Worm (Caenorhabditis elegans) whole organism, L4 larva: Measurements from ENCODE around the gene unc-8.

ENCODE experiments used
- ZK337.2 ChIP-seq: fragments of 200-800 bp; sonication (Bioruptor generic); IDR thresholded peaks from 2 replicates; pipeline ENCODE4 v1.3.6; 2022; ENCODE audit warnings: missing genetic modification reagents, missing genetic modification characterization, missing compliant biosample characterization
- aha-1 ChIP-seq: fragments of 150-350 bp; peaks from one replicate; lab custom pipeline; 2014; ENCODE audit warnings: missing biosample characterization, missing genetic modification characterization
- aly-2 ChIP-seq: sonication (generic microtip); optimal IDR thresholded peaks from 2 replicates; lab custom pipeline; 2018; ENCODE audit warnings: missing biosample characterization, missing genetic modification characterization
- ama-1 ChIP-seq: fragments of 150-350 bp; optimal IDR thresholded peaks from 2 replicates; lab custom pipeline; 2014; ENCODE audit warnings: inconsistent platforms, mixed read lengths
- attf-4 ChIP-seq: sonication (generic microtip); optimal IDR thresholded peaks from 3 replicates; lab custom pipeline; 2017; ENCODE audit warnings: missing biosample characterization, missing genetic modification characterization
- ceh-28 ChIP-seq: fragments of 150-350 bp; optimal IDR thresholded peaks from 2 replicates; lab custom pipeline; 2014; ENCODE audit warnings: missing biosample characterization, missing genetic modification reagents, missing genetic modification characterization
- ceh-62 ChIP-seq: sonication (generic microtip); optimal IDR thresholded peaks from 2 replicates; lab custom pipeline; 2017; ENCODE audit warnings: missing biosample characterization, missing genetic modification characterization
- daf-16 ChIP-seq, 3 experiments: sonication (generic microtip); optimal IDR thresholded peaks; 2 replicates each; lab custom pipeline; 2016 to 2017; ENCODE audit warnings: missing genetic modification characterization in 3 of 3, missing genetic modification reagents in 3 of 3, mild to moderate bottlenecking in 2 of 3, missing compliant biosample characterization in 2 of 3, missing biosample characterization in 1 of 3, moderate library complexity in 1 of 3
- daf-19 ChIP-seq: fragments of 200-800 bp; sonication (Bioruptor generic); conservative IDR thresholded peaks from 2 replicates; pipeline ENCODE4 v1.3.6; 2022; ENCODE audit warnings: missing genetic modification characterization, missing compliant biosample characterization
- dmd-8 ChIP-seq: fragments of 200-800 bp; sonication (Bioruptor generic); IDR thresholded peaks from 2 replicates; pipeline ENCODE4 v1.3.6; 2022; ENCODE audit warnings: missing genetic modification characterization, missing compliant biosample characterization
- dve-1 ChIP-seq: sonication (generic microtip); optimal IDR thresholded peaks from 2 replicates; lab custom pipeline; 2017; ENCODE audit warnings: antibody characterized with exemption, mild to moderate bottlenecking, missing genetic modification characterization, missing compliant biosample characterization; ENCODE audit not compliant: insufficient read depth
- fkh-10 ChIP-seq: fragments of 150-350 bp; optimal IDR thresholded peaks from 2 replicates; lab custom pipeline; 2014; ENCODE audit warnings: missing biosample characterization, missing genetic modification reagents, missing genetic modification characterization
- jun-1 ChIP-seq: fragments of 150-350 bp; optimal IDR thresholded peaks from 2 replicates; lab custom pipeline; 2014; ENCODE audit warnings: missing biosample characterization, missing genetic modification reagents, missing genetic modification characterization
- lim-7 ChIP-seq: fragments of 200-800 bp; sonication (Bioruptor generic); IDR thresholded peaks from 2 replicates; pipeline ENCODE4 v1.3.6; 2022; ENCODE audit warnings: missing genetic modification characterization, missing compliant biosample characterization
- lin-15B ChIP-seq: fragments of 150-350 bp; sonication (generic microtip); optimal IDR thresholded peaks from 3 replicates; lab custom pipeline; 2014; ENCODE audit warnings: missing biosample characterization, missing genetic modification characterization
- lin-38 ChIP-seq: fragments of 200-800 bp; sonication (Bioruptor generic); IDR thresholded peaks from 2 replicates; pipeline ENCODE4 v1.3.6; 2022; ENCODE audit warnings: missing genetic modification reagents, missing genetic modification characterization, missing compliant biosample characterization
- mdt-29 ChIP-seq: fragments of 200-800 bp; sonication (Bioruptor generic); IDR thresholded peaks from 2 replicates; pipeline ENCODE4 v1.3.6; 2022; ENCODE audit warnings: missing genetic modification reagents, missing genetic modification characterization, missing compliant biosample characterization
- mes-2 ChIP-seq: sonication (generic microtip); optimal IDR thresholded peaks from 2 replicates; lab custom pipeline; 2016; ENCODE audit warnings: missing genotype, mild to moderate bottlenecking, missing genetic modification characterization, missing compliant biosample characterization; ENCODE audit not compliant: poor library complexity, severe bottlenecking
- mxl-3 ChIP-seq: fragments of 200-800 bp; sonication (Bioruptor generic); optimal IDR thresholded peaks from 2 replicates; lab custom pipeline; 2018; ENCODE audit warnings: mild to moderate bottlenecking, missing genetic modification characterization, missing compliant biosample characterization
- nhr-10 ChIP-seq: fragments of 150-350 bp; optimal IDR thresholded peaks from 2 replicates; lab custom pipeline; 2014; ENCODE audit warnings: missing biosample characterization, missing genetic modification characterization
- nhr-11 ChIP-seq: fragments of 150-350 bp; optimal IDR thresholded peaks from 2 replicates; lab custom pipeline; 2014; ENCODE audit warnings: missing biosample characterization, missing genetic modification characterization
- nhr-111 ChIP-seq: fragments of 200-800 bp; sonication (Bioruptor generic); optimal IDR thresholded peaks from 2 replicates; lab custom pipeline; 2018; ENCODE audit warnings: mild to moderate bottlenecking, missing genetic modification characterization, missing compliant biosample characterization
- nhr-28 ChIP-seq: fragments of 150-350 bp; optimal IDR thresholded peaks from 2 replicates; lab custom pipeline; 2014; ENCODE audit warnings: missing biosample characterization, missing genetic modification characterization
- nhr-41 ChIP-seq: fragments of 200-800 bp; sonication (Bioruptor generic); IDR thresholded peaks from 2 replicates; pipeline ENCODE4 v1.3.6; 2022; ENCODE audit warnings: missing genetic modification reagents, missing genetic modification characterization, missing compliant biosample characterization
- nhr-77 ChIP-seq: fragments of 150-350 bp; optimal IDR thresholded peaks from 2 replicates; lab custom pipeline; 2014; ENCODE audit warnings: missing biosample characterization, missing genetic modification characterization
- pqm-1 ChIP-seq: sonication (generic microtip); optimal IDR thresholded peaks from 2 replicates; lab custom pipeline; 2017; ENCODE audit warnings: missing biosample characterization, missing genetic modification characterization
- saeg-2 ChIP-seq: fragments of 200-800 bp; sonication (Bioruptor generic); IDR thresholded peaks from 2 replicates; pipeline ENCODE4 v1.3.6; 2022; ENCODE audit warnings: missing genetic modification reagents, missing genetic modification characterization, missing compliant biosample characterization
- skn-1 ChIP-seq: fragments of 150-350 bp; optimal IDR thresholded peaks from 2 replicates; lab custom pipeline; 2014; ENCODE audit warnings: missing biosample characterization, missing genetic modification characterization
- snpc-1.2 ChIP-seq: fragments of 200-800 bp; sonication (Bioruptor generic); IDR thresholded peaks from 2 replicates; pipeline ENCODE4 v1.3.6; 2022; ENCODE audit warnings: missing genetic modification reagents, missing genetic modification characterization, missing compliant biosample characterization
- unc-62 ChIP-seq, 3 experiments: fragments of 150-350 bp in 1 of 3; sonication (generic microtip); optimal IDR thresholded peaks in 2 of 3; peaks in 1 of 3; 1 replicate in 1 of 3; 2 replicates in 2 of 3; lab custom pipeline; 2014 to 2017; ENCODE audit warnings: missing biosample characterization in 3 of 3, missing genetic modification characterization in 3 of 3, missing genetic modification reagents in 3 of 3, missing genotype in 1 of 3
- zfp-2 ChIP-seq: sonication (generic microtip); optimal IDR thresholded peaks from 2 replicates; lab custom pipeline; 2016; ENCODE audit warnings: mild to moderate bottlenecking, missing genetic modification characterization, missing compliant biosample characterization
- ztf-7 ChIP-seq: fragments of 150-350 bp; optimal IDR thresholded peaks from 2 replicates; lab custom pipeline; 2014; ENCODE audit warnings: missing biosample characterization, missing genetic modification characterization

The unc-8 gene

ce11 chrIV:7212769-7213168 lies 15.8 kb downstream of the unc-8 start:
- TF ChIP-seq mes-2 (tag; lab: Kevin White, UChicago): no peak
- no peak for TF ChIP-seq mxl-3 (GFP tag; lab: Kevin White, UChicago)
- peak; percentile 58 for TF ChIP-seq pqm-1
- no peak for TF ChIP-seq daf-16 (GFP tag; optimal IDR thresholded peaks at IDR 0.05; lab: Kevin White, UChicago)
- TF ChIP-seq daf-16 (tag; optimal IDR thresholded peaks at IDR 0.05; lab: Kevin White, UChicago): peak; percentile 50

ce11 chrIV:7216210-7216609 lies 19.3 kb downstream of the unc-8 start:
- TF ChIP-seq skn-1 (no peak), mdt-29 (GFP tag; lab: Robert Waterston, UW) (no peak), fkh-10 (GFP tag; lab: Kevin White, UChicago) (no peak), nhr-28 (tag; lab: Kevin White, UChicago) (no peak), lin-38 (no peak), dmd-8 (GFP tag; lab: Robert Waterston, UW) (no peak), aha-1 (tag; lab: Kevin White, UChicago) (peak; percentile 74), nhr-10 (tag; lab: Kevin White, UChicago) (no peak), unc-62 (GFP tag; optimal IDR thresholded peaks at IDR 0.05 in 1 of 2; lab: Kevin White, UChicago) (peak in 1 of 2 experiments; percentile 89), unc-62 (tag; optimal IDR thresholded peaks at IDR 0.05; lab: Kevin White, UChicago) (no peak)

ce11 chrIV:7219398-7220087 lies 22.6 kb downstream of the unc-8 start, which contains the start of the genes glb-23 and R13A1.1:
TSS of gene glb-23 (minus strand) at chrIV:7219498.
TSS of gene R13A1.1 (plus strand) at chrIV:7220037.
- TF ChIP-seq aha-1 (tag; lab: Kevin White, UChicago) (no peak), nhr-41 (GFP tag; lab: Robert Waterston, UW) (no peak), nhr-111 (no peak), zfp-2 (tag; lab: Kevin White, UChicago) (no peak), daf-19 (GFP tag; lab: Robert Waterston, UW) (no peak), attf-4 (tag; lab: Kevin White, UChicago) (no peak), dve-1 (tag; lab: Kevin White, UChicago) (no peak), nhr-28 (tag; lab: Kevin White, UChicago) (no peak), saeg-2 (GFP tag; lab: Robert Waterston, UW) (no peak), aly-2 (tag; lab: Kevin White, UChicago) (no peak), nhr-77 (no peak), ztf-7 (tag; lab: Kevin White, UChicago) (no peak), lin-15B (tag; lab: Kevin White, UChicago) (no peak), ceh-28 (tag; lab: Kevin White, UChicago) (no peak), jun-1 (tag; lab: Kevin White, UChicago) (no peak), nhr-11 (tag; lab: Kevin White, UChicago) (no peak), ZK337.2 (GFP tag; lab: Robert Waterston, UW) (no peak)

- no peak for TF ChIP-seq ceh-62
- TF ChIP-seq pqm-1: no peak
- TF ChIP-seq lim-7 (GFP tag; lab: Robert Waterston, UW): no peak
- peak; percentile 56 for TF ChIP-seq aha-1 (tag; lab: Kevin White, UChicago)
- no peak for TF ChIP-seq ama-1
These were observed 25.1 kb downstream of the unc-8 start for ce11 chrIV:7222088-7222487.

ce11 chrIV:7227072-7227471 lies 30.1 kb downstream of the unc-8 start, which contains the start of gene R13A1.10:
TSS of gene R13A1.10 (minus strand) at chrIV:7227172.
- no peak for TF ChIP-seq ceh-62
- TF ChIP-seq lin-38: peak; percentile 25; the same call in 1 of the 2 replicates
- 0 out of 2 replicates have a peak, but pooled peaks have one; percentile 17 for TF ChIP-seq snpc-1.2 (GFP tag; lab: Robert Waterston, UW)
